Worm (Caenorhabditis elegans): ENCODE measurements around the gene ser-6.

DNA sequence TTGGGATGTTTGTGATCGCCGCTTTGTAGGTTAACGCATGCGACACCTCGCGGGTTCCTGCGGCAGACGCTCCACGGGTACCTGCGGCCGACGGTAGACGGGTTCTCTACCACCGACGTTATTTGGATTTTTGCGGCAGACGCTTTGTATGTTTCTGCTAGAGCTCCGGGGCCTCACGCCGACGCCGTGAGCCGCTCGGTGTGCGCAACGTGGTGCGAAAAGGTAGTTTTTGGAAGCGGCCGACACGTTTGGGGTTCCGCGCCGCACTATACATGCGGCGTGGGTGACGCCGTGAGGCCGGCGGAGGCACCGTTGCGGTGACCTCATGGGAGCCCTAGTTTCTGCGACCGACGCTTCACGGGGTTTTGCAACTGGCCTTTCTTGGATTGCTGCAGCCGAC, 11.2 kb downstream of the ser-6 start:
- no peak for TF ChIP-seq pha-4 (tag; optimal IDR thresholded peaks at IDR 0.05)
- no peak for TF ChIP-seq nfya-1 (tag; optimal IDR thresholded peaks at IDR 0.05)
- TF ChIP-seq sox-4 (tag; optimal IDR thresholded peaks at IDR 0.05), result no peak
- TF ChIP-seq zip-5 (tag; optimal IDR thresholded peaks at IDR 0.05), result no peak
- no peak for TF ChIP-seq ceh-34 (tag; optimal IDR thresholded peaks at IDR 0.05)
- TF ChIP-seq nhr-11 (tag; optimal IDR thresholded peaks at IDR 0.05), result no peak
- TF ChIP-seq ceh-45 (GFP tag; IDR thresholded peaks at IDR 0.05), result no peak
- no peak for TF ChIP-seq tbx-2 (tag; optimal IDR thresholded peaks at IDR 0.05)
- TF ChIP-seq syd-9 (tag; optimal IDR thresholded peaks at IDR 0.05), result no peak
- TF ChIP-seq mec-3 (tag; optimal IDR thresholded peaks at IDR 0.05; ENCODE audit: borderline replicate concordance), result no peak
- no peak for TF ChIP-seq ama-1 (optimal IDR thresholded peaks at IDR 0.05)
- no peak for TF ChIP-seq ref-2 (tag; optimal IDR thresholded peaks at IDR 0.05)
- no peak for TF ChIP-seq dve-1 (tag; optimal IDR thresholded peaks at IDR 0.05)

Data from whole organism, late embryonic.